Worm (Caenorhabditis elegans) whole organism, L4 larva: ENCODE measurements around the gene scb-1.

Source experiments
- F26F4.8 ChIP-seq: fragments of 200-800 bp; sonication (Bioruptor generic); conservative IDR thresholded peaks from 2 replicates; pipeline ENCODE4 v1.3.6; 2022; ENCODE audit warnings: missing genetic modification characterization, missing compliant biosample characterization
- F44E2.7 ChIP-seq: fragments of 200-800 bp; sonication (Bioruptor generic); IDR thresholded peaks from 2 replicates; pipeline ENCODE4 v2.1.2; 2022; ENCODE audit warnings: missing genetic modification characterization, missing compliant biosample characterization
- T20F7.1 ChIP-seq: fragments of 200-800 bp; sonication (Bioruptor generic); optimal IDR thresholded peaks from 2 replicates; lab custom pipeline; 2018; ENCODE audit warnings: mild to moderate bottlenecking, missing genetic modification characterization, missing compliant biosample characterization
- T26A8.4 ChIP-seq: fragments of 200-800 bp; sonication (Bioruptor generic); IDR thresholded peaks from 2 replicates; pipeline ENCODE4 v1.3.6; 2022; ENCODE audit warnings: missing genetic modification characterization, missing compliant biosample characterization
- Y48G9A.11 ChIP-seq: fragments of 200-800 bp; sonication (Bioruptor generic); IDR thresholded peaks from 2 replicates; pipeline ENCODE4 v1.3.6; 2022; ENCODE audit warnings: missing genetic modification reagents, missing genetic modification characterization, missing compliant biosample characterization
- Y5F2A.4 ChIP-seq: fragments of 200-800 bp; sonication (Bioruptor generic); optimal IDR thresholded peaks from 2 replicates; lab custom pipeline; 2018; ENCODE audit warnings: mild to moderate bottlenecking, missing genetic modification characterization, missing compliant biosample characterization
- Y75B8A.6 ChIP-seq: fragments of 200-800 bp; sonication (Bioruptor generic); IDR thresholded peaks from 2 replicates; pipeline ENCODE4 v1.3.6; 2022; ENCODE audit warnings: missing genetic modification reagents, missing genetic modification characterization, missing compliant biosample characterization
- ZK337.2 ChIP-seq: fragments of 200-800 bp; sonication (Bioruptor generic); IDR thresholded peaks from 2 replicates; pipeline ENCODE4 v1.3.6; 2022; ENCODE audit warnings: missing genetic modification reagents, missing genetic modification characterization, missing compliant biosample characterization
- ZK546.5 ChIP-seq, 2 experiments: sonication (generic microtip); optimal IDR thresholded peaks; 2 replicates each; lab custom pipeline; 2017; ENCODE audit warnings: missing biosample characterization in 2 of 2, missing genetic modification characterization in 2 of 2
- aha-1 ChIP-seq: fragments of 150-350 bp; peaks from one replicate; lab custom pipeline; 2014; ENCODE audit warnings: missing biosample characterization, missing genetic modification characterization
- aly-2 ChIP-seq: sonication (generic microtip); optimal IDR thresholded peaks from 2 replicates; lab custom pipeline; 2018; ENCODE audit warnings: missing biosample characterization, missing genetic modification characterization
- arid-1 ChIP-seq: fragments of 200-800 bp; sonication (Bioruptor generic); conservative IDR thresholded peaks from 2 replicates; pipeline ENCODE4 v1.3.6; 2022; ENCODE audit warnings: missing genetic modification reagents, missing genetic modification characterization, missing compliant biosample characterization
- ceh-20 ChIP-seq: fragments of 200-800 bp; sonication (Bioruptor generic); IDR thresholded peaks from 2 replicates; pipeline ENCODE4 v1.3.6; 2022; ENCODE audit warnings: missing genetic modification reagents, missing genetic modification characterization, missing compliant biosample characterization
- daf-12 ChIP-seq: fragments of 150-350 bp; optimal IDR thresholded peaks from 2 replicates; lab custom pipeline; 2014; ENCODE audit warnings: missing biosample characterization, missing genetic modification reagents, missing genetic modification characterization
- daf-16 ChIP-seq, 3 experiments: sonication (generic microtip); optimal IDR thresholded peaks; 2 replicates each; lab custom pipeline; 2016 to 2017; ENCODE audit warnings: missing genetic modification characterization in 3 of 3, missing genetic modification reagents in 3 of 3, mild to moderate bottlenecking in 2 of 3, missing compliant biosample characterization in 2 of 3, missing biosample characterization in 1 of 3, moderate library complexity in 1 of 3
- daf-19 ChIP-seq: fragments of 200-800 bp; sonication (Bioruptor generic); conservative IDR thresholded peaks from 2 replicates; pipeline ENCODE4 v1.3.6; 2022; ENCODE audit warnings: missing genetic modification characterization, missing compliant biosample characterization
- daf-8 ChIP-seq: fragments of 200-800 bp; sonication (Bioruptor generic); IDR thresholded peaks from 2 replicates; pipeline ENCODE4 v1.3.6; 2022; ENCODE audit warnings: missing genetic modification characterization, missing compliant biosample characterization
- dpl-1 ChIP-seq: fragments of 150-350 bp; optimal IDR thresholded peaks from 2 replicates; lab custom pipeline; 2014; ENCODE audit warnings: missing biosample characterization, missing genetic modification reagents, missing genetic modification characterization
- duxl-1 ChIP-seq: sonication (generic microtip); optimal IDR thresholded peaks from 2 replicates; lab custom pipeline; 2016; ENCODE audit warnings: mild to moderate bottlenecking, missing genetic modification characterization, moderate library complexity, missing compliant biosample characterization; ENCODE audit not compliant: poor library complexity
- dve-1 ChIP-seq: sonication (generic microtip); optimal IDR thresholded peaks from 2 replicates; lab custom pipeline; 2017; ENCODE audit warnings: antibody characterized with exemption, mild to moderate bottlenecking, missing genetic modification characterization, missing compliant biosample characterization; ENCODE audit not compliant: insufficient read depth
- egl-27 ChIP-seq: sonication (generic microtip); optimal IDR thresholded peaks from 3 replicates; lab custom pipeline; 2017; ENCODE audit warnings: missing biosample characterization, missing genetic modification reagents, missing genetic modification characterization
- fkh-10 ChIP-seq: fragments of 150-350 bp; optimal IDR thresholded peaks from 2 replicates; lab custom pipeline; 2014; ENCODE audit warnings: missing biosample characterization, missing genetic modification reagents, missing genetic modification characterization
- gei-8 ChIP-seq: fragments of 200-800 bp; sonication (Bioruptor generic); optimal IDR thresholded peaks from 2 replicates; lab custom pipeline; 2018; ENCODE audit warnings: mild to moderate bottlenecking, missing genetic modification characterization, missing compliant biosample characterization
- hlh-30 ChIP-seq: sonication (generic microtip); optimal IDR thresholded peaks from 2 replicates; lab custom pipeline; 2017; ENCODE audit warnings: antibody characterized with exemption, mild to moderate bottlenecking, missing genetic modification characterization, missing compliant biosample characterization; ENCODE audit not compliant: insufficient read depth
- hmg-1.1 ChIP-seq: fragments of 200-800 bp; sonication (Bioruptor generic); IDR thresholded peaks from 2 replicates; pipeline ENCODE4 v1.3.6; 2022; ENCODE audit warnings: missing genetic modification reagents, missing genetic modification characterization, missing compliant biosample characterization
- lim-7 ChIP-seq: fragments of 200-800 bp; sonication (Bioruptor generic); IDR thresholded peaks from 2 replicates; pipeline ENCODE4 v1.3.6; 2022; ENCODE audit warnings: missing genetic modification characterization, missing compliant biosample characterization
- lin-38 ChIP-seq: fragments of 200-800 bp; sonication (Bioruptor generic); IDR thresholded peaks from 2 replicates; pipeline ENCODE4 v1.3.6; 2022; ENCODE audit warnings: missing genetic modification reagents, missing genetic modification characterization, missing compliant biosample characterization
- lir-3 ChIP-seq: sonication (generic microtip); optimal IDR thresholded peaks from 2 replicates; lab custom pipeline; 2016; ENCODE audit warnings: mild to moderate bottlenecking, missing genetic modification characterization, missing compliant biosample characterization
- lsy-2 ChIP-seq, 2 experiments: fragments of 150-350 bp in 1 of 2; sonication (generic microtip) in 1 of 2; optimal IDR thresholded peaks; 2 replicates each; lab custom pipeline; 2014 to 2017; ENCODE audit warnings: missing biosample characterization in 2 of 2, missing genetic modification characterization in 2 of 2
- mdt-29 ChIP-seq: fragments of 200-800 bp; sonication (Bioruptor generic); IDR thresholded peaks from 2 replicates; pipeline ENCODE4 v1.3.6; 2022; ENCODE audit warnings: missing genetic modification reagents, missing genetic modification characterization, missing compliant biosample characterization
- mep-1 ChIP-seq: fragments of 150-350 bp; sonication (generic microtip); optimal IDR thresholded peaks from 3 replicates; lab custom pipeline; 2014; ENCODE audit warnings: missing biosample characterization, missing genetic modification characterization
- mes-2 ChIP-seq: sonication (generic microtip); optimal IDR thresholded peaks from 2 replicates; lab custom pipeline; 2016; ENCODE audit warnings: missing genotype, mild to moderate bottlenecking, missing genetic modification characterization, missing compliant biosample characterization; ENCODE audit not compliant: poor library complexity, severe bottlenecking
- nhr-11 ChIP-seq: fragments of 150-350 bp; optimal IDR thresholded peaks from 2 replicates; lab custom pipeline; 2014; ENCODE audit warnings: missing biosample characterization, missing genetic modification characterization
- nhr-25 ChIP-seq: sonication (generic microtip); optimal IDR thresholded peaks from 2 replicates; lab custom pipeline; 2017; ENCODE audit warnings: missing genetic modification characterization, mild to moderate bottlenecking, missing compliant biosample characterization, antibody characterized with exemption, moderate library complexity, borderline replicate concordance; ENCODE audit not compliant: insufficient read depth
- nhr-28 ChIP-seq: fragments of 150-350 bp; optimal IDR thresholded peaks from 2 replicates; lab custom pipeline; 2014; ENCODE audit warnings: missing biosample characterization, missing genetic modification characterization
- nhr-42 ChIP-seq: fragments of 200-800 bp; sonication (Bioruptor generic); IDR thresholded peaks from 2 replicates; pipeline ENCODE4 v1.3.6; 2022; ENCODE audit warnings: missing genetic modification characterization, missing compliant biosample characterization
- nhr-6 ChIP-seq: fragments of 150-350 bp; optimal IDR thresholded peaks from 2 replicates; lab custom pipeline; 2014; ENCODE audit warnings: missing biosample characterization, missing genetic modification characterization
- nhr-76 ChIP-seq: fragments of 150-350 bp; optimal IDR thresholded peaks from 2 replicates; lab custom pipeline; 2014; ENCODE audit warnings: missing biosample characterization, missing genetic modification characterization
- nhr-77 ChIP-seq: fragments of 150-350 bp; optimal IDR thresholded peaks from 2 replicates; lab custom pipeline; 2014; ENCODE audit warnings: missing biosample characterization, missing genetic modification characterization
- rbr-2 ChIP-seq: sonication (generic microtip); optimal IDR thresholded peaks from 2 replicates; lab custom pipeline; 2016; ENCODE audit warnings: missing genotype, missing genetic modification characterization, missing compliant biosample characterization
- tra-1 ChIP-seq: fragments of 200-800 bp; sonication (Bioruptor generic); IDR thresholded peaks from 2 replicates; pipeline ENCODE4 v1.3.6; 2022; ENCODE audit warnings: missing genetic modification reagents, missing genetic modification characterization, missing compliant biosample characterization
- vab-7 ChIP-seq: fragments of 200-800 bp; sonication (Bioruptor generic); IDR thresholded peaks from 2 replicates; pipeline ENCODE4 v1.3.6; 2022; ENCODE audit warnings: missing genetic modification reagents, missing genetic modification characterization, missing compliant biosample characterization
- zag-1 ChIP-seq: fragments of 150-350 bp; optimal IDR thresholded peaks from 2 replicates; lab custom pipeline; 2014; ENCODE audit warnings: missing biosample characterization, missing genetic modification characterization
- zfp-3 ChIP-seq: fragments of 200-800 bp; sonication (Bioruptor generic); conservative IDR thresholded peaks from 2 replicates; pipeline ENCODE4 v1.3.6; 2022; ENCODE audit warnings: missing genetic modification reagents, missing genetic modification characterization, missing compliant biosample characterization
- ztf-11 ChIP-seq: fragments of 150-350 bp; optimal IDR thresholded peaks from 2 replicates; lab custom pipeline; 2014; ENCODE audit warnings: missing biosample characterization, missing genetic modification characterization

scb-1 gene

DNA sequence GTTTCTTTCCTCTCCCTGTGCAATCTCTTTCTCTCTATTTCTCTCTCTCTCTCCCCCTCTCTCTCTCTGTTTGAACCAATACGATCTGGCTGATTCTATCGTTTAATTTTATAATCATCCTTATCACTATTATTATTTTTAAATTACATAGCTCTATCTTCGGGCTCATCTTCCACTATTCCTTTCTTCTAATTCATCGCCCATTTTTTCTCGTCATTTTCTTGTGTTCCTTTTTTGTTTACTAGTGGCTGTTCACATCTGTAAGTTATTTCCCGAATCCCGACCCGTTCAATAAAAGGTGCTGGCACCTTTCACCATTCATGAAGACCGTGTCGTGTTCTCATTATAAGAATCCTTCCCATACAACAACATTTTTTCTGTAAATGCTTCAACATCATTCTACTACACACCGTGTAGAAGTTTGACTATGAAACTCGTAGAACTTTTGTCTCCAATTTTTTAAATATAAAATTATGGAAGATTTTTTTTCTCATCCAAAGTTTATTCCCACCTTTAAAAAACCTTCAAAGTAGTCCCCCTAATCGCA lies 1.3 kb downstream of the scb-1 start:
- TF ChIP-seq tra-1 (GFP tag; lab: Robert Waterston, UW) (0 out of 2 replicates have a peak, but pooled peaks have one; percentile 10), nhr-42 (GFP tag; lab: Robert Waterston, UW) (no peak), duxl-1 (tag; lab: Kevin White, UChicago) (no peak), nhr-25 (peak; percentile 14), mes-2 (tag; lab: Kevin White, UChicago) (peak; percentile 23), nhr-77 (peak; percentile 31), lin-38 (GFP tag; lab: Robert Waterston, UW) (peak; percentile 35; the same call in 1 of the 2 replicates), lsy-2 (tag; optimal IDR thresholded peaks at IDR 0.05; lab: Kevin White, UChicago) (peak in 1 of 2 experiments; percentile 17), aha-1 (tag; lab: Kevin White, UChicago) (peak; percentile 84), T26A8.4 (GFP tag; lab: Robert Waterston, UW) (0 out of 2 replicates have a peak, but pooled peaks have one; percentile 42), T20F7.1 (GFP tag; lab: Kevin White, UChicago) (peak; percentile 32), rbr-2 (tag; lab: Kevin White, UChicago) (no peak), zfp-3 (GFP tag; lab: Robert Waterston, UW) (peak; percentile 78; the same call in 1 of the 2 replicates), dve-1 (tag; lab: Kevin White, UChicago) (peak; percentile 5), daf-16 (GFP tag; optimal IDR thresholded peaks at IDR 0.05; lab: Kevin White, UChicago) (peak in 1 of 2 experiments; percentile 14), daf-16 (tag; optimal IDR thresholded peaks at IDR 0.05; lab: Kevin White, UChicago) (peak; percentile 28)

DNA sequence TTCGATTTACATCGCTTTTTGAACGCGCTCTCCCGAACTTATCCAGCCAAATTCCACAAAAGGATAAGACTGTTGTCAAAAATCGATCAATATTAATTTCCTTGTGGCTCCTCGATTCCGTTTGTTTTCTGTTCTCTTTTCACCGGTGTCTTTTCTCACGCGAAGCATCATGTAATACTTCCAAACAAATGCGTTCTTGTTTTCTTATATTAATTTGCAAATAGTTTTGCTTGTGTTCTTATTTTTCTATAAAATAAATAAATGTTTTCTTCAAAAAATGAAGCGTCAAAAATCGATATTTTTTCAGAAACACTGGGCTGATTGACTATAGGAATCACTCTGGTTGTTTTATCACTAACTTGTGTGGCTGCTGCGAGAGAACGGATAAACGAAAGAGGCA lies 5.9 kb downstream of the scb-1 start, which contains the start of gene math-33:
TSS of gene math-33 (plus strand) at position 301 of the 400 bp plus-strand sequence.
- TF ChIP-seq nhr-42 (GFP tag; lab: Robert Waterston, UW): no peak
- TF ChIP-seq, all 104 proteins: peak for 0

DNA sequence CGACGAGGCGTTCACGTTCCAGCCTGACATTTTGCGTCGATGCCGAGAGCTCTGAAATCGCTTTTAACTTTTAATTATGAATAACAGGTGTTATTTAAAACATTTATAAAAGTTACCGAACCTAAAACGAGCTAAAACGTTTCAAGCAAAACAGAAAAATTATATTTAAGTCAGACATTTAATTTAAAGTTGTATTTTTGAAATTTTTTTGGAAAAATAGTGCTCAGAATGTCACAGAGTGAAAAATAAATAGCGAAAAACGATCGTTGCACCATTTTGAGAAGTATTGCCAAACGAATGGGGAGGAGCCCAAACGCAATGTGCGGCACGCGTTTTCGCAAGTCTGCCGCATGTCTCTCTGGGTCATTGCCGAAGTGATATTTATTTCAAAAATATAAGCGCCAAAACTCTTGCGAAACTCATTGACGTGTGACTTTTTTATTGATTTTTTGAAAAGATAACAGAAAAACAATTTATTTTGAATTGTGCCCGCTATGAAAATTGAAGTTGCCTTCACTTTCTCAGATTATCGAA lies 6.4 kb downstream of the scb-1 start, which contains the start of gene erfa-3:
TSS of gene erfa-3 (minus strand) at position 51 of the 534 bp plus-strand sequence.
- TF ChIP-seq nhr-77 (no peak), dpl-1 (GFP tag; lab: Kevin White, UChicago) (peak; percentile 71), lim-7 (GFP tag; lab: Robert Waterston, UW) (0 out of 2 replicates have a peak, but pooled peaks have one; percentile 50), zag-1 (no peak), daf-8 (GFP tag; lab: Robert Waterston, UW) (no peak), Y48G9A.11 (no peak), fkh-10 (GFP tag; lab: Kevin White, UChicago) (no peak), nhr-28 (peak; percentile 48), nhr-76 (no peak), F44E2.7 (GFP tag; lab: Robert Waterston, UW) (no peak), zfp-3 (GFP tag; lab: Robert Waterston, UW) (no peak), hmg-1.1 (GFP tag; lab: Robert Waterston, UW) (peak; percentile 70), daf-12 (tag; lab: Kevin White, UChicago) (no peak), lir-3 (no peak), Y5F2A.4 (GFP tag; lab: Kevin White, UChicago) (no peak), aly-2 (tag; lab: Kevin White, UChicago) (no peak), Y75B8A.6 (GFP tag; lab: Robert Waterston, UW) (no peak), ZK337.2 (GFP tag; lab: Robert Waterston, UW) (no peak), vab-7 (no peak), daf-19 (0 out of 2 replicates have a peak, but pooled peaks have one; percentile 11), ceh-20 (GFP tag; lab: Robert Waterston, UW) (0 out of 2 replicates have a peak, but pooled peaks have one; percentile 13), rbr-2 (tag; lab: Kevin White, UChicago) (peak; percentile 47), ztf-11 (tag; lab: Kevin White, UChicago) (no peak), ZK546.5 (tag; optimal IDR thresholded peaks at IDR 0.05; lab: Kevin White, UChicago) (no peak), nhr-6 (tag; lab: Kevin White, UChicago) (peak; percentile 31), mdt-29 (GFP tag; lab: Robert Waterston, UW) (no peak), egl-27 (tag; lab: Kevin White, UChicago) (no peak), mep-1 (tag; lab: Kevin White, UChicago) (peak; percentile 72), arid-1 (GFP tag; lab: Robert Waterston, UW) (0 out of 2 replicates have a peak, but pooled peaks have one; percentile 13), nhr-11 (tag; lab: Kevin White, UChicago) (no peak), hlh-30 (tag; lab: Kevin White, UChicago) (peak; percentile 74), gei-8 (no peak), F26F4.8 (no peak)
